Worm (Caenorhabditis elegans): ENCODE data around the gene F21A3.3.

Gene F21A3.3

ce11 chrV:15517413-15517812 is at the start of gene F21A3.3:
Gene F21A3.3, plus strand, starts transcription at chrV:15517713.
- TF ChIP-seq unc-39 (tag; optimal IDR thresholded peaks at IDR 0.05) (no peak), blmp-1 (tag; optimal IDR thresholded peaks at IDR 0.05) (no peak), ham-2 (GFP tag; optimal IDR thresholded peaks at IDR 0.05) (no peak), sptf-1 (tag; optimal IDR thresholded peaks at IDR 0.05) (no peak), nhr-2 (tag; optimal IDR thresholded peaks at IDR 0.05) (no peak), mab-5 (tag; optimal IDR thresholded peaks at IDR 0.05) (no peak), ceh-83 (GFP tag; optimal IDR thresholded peaks at IDR 0.05) (no peak), flh-1 (GFP tag; optimal IDR thresholded peaks at IDR 0.05) (no peak), lsy-2 (tag; optimal IDR thresholded peaks at IDR 0.05) (no peak), ceh-39 (tag; optimal IDR thresholded peaks at IDR 0.05) (no peak), bed-3 (GFP tag; optimal IDR thresholded peaks at IDR 0.05) (no peak), ces-1 (GFP tag; optimal IDR thresholded peaks at IDR 0.05) (no peak)

- TF ChIP-seq elt-1 (tag; optimal IDR thresholded peaks at IDR 0.05; ENCODE audit: borderline replicate concordance, insufficient read depth) (no peak), blmp-1 (tag; optimal IDR thresholded peaks at IDR 0.05) (no peak), elt-3 (tag; optimal IDR thresholded peaks at IDR 0.05) (no peak), ceh-39 (tag; optimal IDR thresholded peaks at IDR 0.05) (no peak), bed-3 (GFP tag; optimal IDR thresholded peaks at IDR 0.05) (no peak), lin-13 (tag; optimal IDR thresholded peaks at IDR 0.05) (no peak), mep-1 (tag; optimal IDR thresholded peaks at IDR 0.05) (no peak), ceh-43 (GFP tag; optimal IDR thresholded peaks at IDR 0.05) (no peak), M03D4.4 (tag; optimal IDR thresholded peaks at IDR 0.05) (no peak), mls-2 (tag; optimal IDR thresholded peaks at IDR 0.05) (no peak), nhr-2 (tag; optimal IDR thresholded peaks at IDR 0.05) (no peak)
Measured at ce11 chrV:15471029-15471428, 46.5 kb upstream of the F21A3.3 start, which contains the start of gene dpf-1. Gene dpf-1, plus strand, starts transcription at chrV:15471329.

ce11 chrV:15478597-15478996 is 38.9 kb upstream of the F21A3.3 start, which contains the start of gene C06B8.2:
Gene C06B8.2, minus strand, starts transcription at chrV:15478749.
- TF ChIP-seq cnd-1 (tag; optimal IDR thresholded peaks at IDR 0.05) (no peak), nhr-76 (tag; optimal IDR thresholded peaks at IDR 0.05) (no peak), ceh-43 (GFP tag; optimal IDR thresholded peaks at IDR 0.05) (no peak), flh-1 (GFP tag; optimal IDR thresholded peaks at IDR 0.05) (no peak), mls-2 (tag; optimal IDR thresholded peaks at IDR 0.05) (no peak), ceh-83 (GFP tag; optimal IDR thresholded peaks at IDR 0.05) (no peak)

DNA sequence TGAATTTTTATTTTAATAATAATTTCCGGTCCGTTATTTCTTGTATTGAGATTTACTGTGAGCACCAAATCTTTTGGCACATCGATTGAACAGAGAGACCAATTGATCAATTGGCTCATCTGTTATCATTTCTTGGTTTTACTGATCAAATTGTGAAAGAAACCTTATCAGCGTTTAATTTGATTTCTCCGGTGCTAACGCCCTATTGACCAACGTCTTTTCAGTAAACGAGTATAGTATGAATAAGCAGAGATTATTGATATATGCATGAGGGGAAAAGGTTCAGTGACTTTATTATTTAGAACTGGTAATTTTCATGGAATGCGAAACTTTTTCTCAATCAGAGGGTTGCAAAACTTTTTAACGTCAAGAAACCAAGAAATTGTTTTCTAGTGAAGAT is 38.4 kb upstream of the F21A3.3 start:
- TF ChIP-seq nhr-237 (tag; optimal IDR thresholded peaks at IDR 0.05) (no peak), ceh-39 (tag; optimal IDR thresholded peaks at IDR 0.05) (no peak), snpc-4 (tag; optimal IDR thresholded peaks at IDR 0.05) (no peak), tbx-8 (GFP tag; optimal IDR thresholded peaks at IDR 0.05) (no peak), unc-62 (GFP tag; optimal IDR thresholded peaks at IDR 0.05) (no peak), ztf-11 (tag; optimal IDR thresholded peaks at IDR 0.05) (no peak), flh-1 (GFP tag; optimal IDR thresholded peaks at IDR 0.05) (no peak), elt-3 (tag; optimal IDR thresholded peaks at IDR 0.05) (no peak), blmp-1 (tag; optimal IDR thresholded peaks at IDR 0.05) (no peak), nhr-76 (tag; optimal IDR thresholded peaks at IDR 0.05) (no peak), lin-13 (tag; optimal IDR thresholded peaks at IDR 0.05) (no peak), ham-2 (GFP tag; optimal IDR thresholded peaks at IDR 0.05) (no peak)

ce11 chrV:15479825-15480224 is 37.7 kb upstream of the F21A3.3 start:
- no peak for TF ChIP-seq mab-5 (tag; optimal IDR thresholded peaks at IDR 0.05)

ce11 chrV:15480505-15481075 is 36.9 kb upstream of the F21A3.3 start:
- no peak for TF ChIP-seq tbx-8 (GFP tag; optimal IDR thresholded peaks at IDR 0.05)
- TF ChIP-seq unc-39 (tag; optimal IDR thresholded peaks at IDR 0.05), result no peak
- no peak for TF ChIP-seq sem-2 (GFP tag; optimal IDR thresholded peaks at IDR 0.05)
- TF ChIP-seq snpc-4 (tag; optimal IDR thresholded peaks at IDR 0.05), result no peak
- no peak for TF ChIP-seq lin-32 (GFP tag; optimal IDR thresholded peaks at IDR 0.05)
- TF ChIP-seq blmp-1 (tag; optimal IDR thresholded peaks at IDR 0.05), result no peak
- no peak for TF ChIP-seq lin-13 (tag; optimal IDR thresholded peaks at IDR 0.05)
- TF ChIP-seq ceh-39 (tag; optimal IDR thresholded peaks at IDR 0.05), result no peak
- TF ChIP-seq nhr-237 (tag; optimal IDR thresholded peaks at IDR 0.05), result no peak
- TF ChIP-seq hlh-1 (tag; optimal IDR thresholded peaks at IDR 0.05), result no peak
- TF ChIP-seq zip-8 (tag; optimal IDR thresholded peaks at IDR 0.05), result no peak
- TF ChIP-seq ces-1 (GFP tag; optimal IDR thresholded peaks at IDR 0.05), result no peak

Data from whole organism, mixed stage, embryonic.